Fruit fly (Drosophila melanogaster) whole organism, prepupa: ENCODE results near the gene CG1812.
A peak's percentile ranks its signal among the peaks of the same experiment; 100 is the strongest.

Experiments used
- Blimp-1 ChIP-seq: fragments of 200-800 bp; sonication (Bioruptor generic); optimal IDR thresholded peaks from 3 replicates; lab custom pipeline; 2017; ENCODE audit warnings: missing biosample characterization, missing genetic modification characterization, mild to moderate bottlenecking, moderate library complexity, missing genetic modification reagents
- CG10631 ChIP-seq: fragments of 200-800 bp; sonication (Bioruptor generic); optimal IDR thresholded peaks from 2 replicates; lab custom pipeline; 2016; ENCODE audit warnings: missing biosample characterization, missing genetic modification characterization
- CG10669 ChIP-seq: fragments of 200-800 bp; sonication (Bioruptor generic); optimal IDR thresholded peaks from 3 replicates; lab custom pipeline; 2018; ENCODE audit warnings: missing biosample characterization, mild to moderate bottlenecking, missing genetic modification characterization, moderate library complexity
- CG11294 ChIP-seq: fragments of 200-800 bp; sonication (Bioruptor generic); IDR thresholded peaks from 2 replicates; pipeline ENCODE4 v1.3.6; 2022; ENCODE audit warnings: missing biosample characterization, missing genetic modification characterization
- CG11762 ChIP-seq: fragments of 200-800 bp; sonication (Bioruptor generic); optimal IDR thresholded peaks from 3 replicates; lab custom pipeline; 2016; ENCODE audit warnings: missing biosample characterization, missing genetic modification characterization; ENCODE audit not compliant: insufficient read depth
- CG11902 ChIP-seq: fragments of 200-800 bp; sonication (Bioruptor generic); optimal IDR thresholded peaks from 3 replicates; lab custom pipeline; 2016; ENCODE audit warnings: missing biosample characterization, missing genetic modification characterization
- CG15336 ChIP-seq: fragments of 200-800 bp; sonication (Bioruptor generic); IDR thresholded peaks from 2 replicates; pipeline ENCODE4 v1.3.6; 2022; ENCODE audit warnings: missing biosample characterization, missing genetic modification characterization
- CG1621 ChIP-seq: fragments of 200-800 bp; sonication (Bioruptor generic); optimal IDR thresholded peaks from 3 replicates; lab custom pipeline; 2018; ENCODE audit warnings: missing biosample characterization, mild to moderate bottlenecking, missing genetic modification characterization
- CG16779 ChIP-seq: fragments of 200-800 bp; sonication (Bioruptor generic); optimal IDR thresholded peaks from 3 replicates; lab custom pipeline; 2017; ENCODE audit warnings: missing biosample characterization, mild to moderate bottlenecking, missing genetic modification characterization
- CG3032 ChIP-seq: fragments of 200-800 bp; optimal IDR thresholded peaks from 2 replicates; lab custom pipeline; 2019; ENCODE audit warnings: missing biosample characterization, mild to moderate bottlenecking, missing genetic modification characterization, moderate library complexity
- CG31627 ChIP-seq: fragments of 200-800 bp; sonication (Bioruptor generic); optimal IDR thresholded peaks from 3 replicates; lab custom pipeline; 2016; ENCODE audit warnings: missing biosample characterization, missing genetic modification characterization
- CG32006 ChIP-seq: fragments of 200-800 bp; sonication (Bioruptor generic); optimal IDR thresholded peaks from 3 replicates; lab custom pipeline; 2017; ENCODE audit warnings: missing biosample characterization, mild to moderate bottlenecking, missing genetic modification characterization
- CG34406 ChIP-seq: fragments of 200-800 bp; sonication (Bioruptor generic); optimal IDR thresholded peaks from 3 replicates; lab custom pipeline; 2016; ENCODE audit warnings: missing biosample characterization, missing genetic modification characterization
- CG3919 ChIP-seq: fragments of 200-800 bp; sonication (Bioruptor generic); optimal IDR thresholded peaks from 3 replicates; lab custom pipeline; 2016; ENCODE audit warnings: missing biosample characterization, missing genetic modification characterization
- CG6163 ChIP-seq: fragments of 200-800 bp; sonication (Bioruptor generic); IDR thresholded peaks from 3 replicates; pipeline ENCODE4 v1.3.6; 2022; ENCODE audit warnings: missing biosample characterization, missing genetic modification characterization
- CG6276 ChIP-seq: fragments of 200-800 bp; sonication (Bioruptor generic); optimal IDR thresholded peaks from 2 replicates; lab custom pipeline; 2017; ENCODE audit warnings: missing biosample characterization, mild to moderate bottlenecking, missing genetic modification characterization
- CG6792 ChIP-seq: fragments of 200-800 bp; sonication (Bioruptor generic); optimal IDR thresholded peaks from 3 replicates; lab custom pipeline; 2016; ENCODE audit warnings: missing biosample characterization, missing genetic modification characterization
- CG6854 ChIP-seq: fragments of 200-800 bp; sonication (Bioruptor generic); optimal IDR thresholded peaks from 2 replicates; lab custom pipeline; 2017; ENCODE audit warnings: missing biosample characterization, mild to moderate bottlenecking, missing genetic modification characterization
- CG7368 ChIP-seq: fragments of 200-800 bp; sonication (Bioruptor generic); optimal IDR thresholded peaks from 3 replicates; lab custom pipeline; 2016; ENCODE audit warnings: missing biosample characterization, missing genetic modification characterization
- CG8319 ChIP-seq: fragments of 200-800 bp; sonication (Bioruptor generic); optimal IDR thresholded peaks from 3 replicates; lab custom pipeline; 2016; ENCODE audit warnings: missing biosample characterization, missing genetic modification characterization
- CG8632 ChIP-seq: fragments of 200-800 bp; sonication (Bioruptor generic); optimal IDR thresholded peaks from 3 replicates; lab custom pipeline; 2016; ENCODE audit warnings: missing biosample characterization, missing genetic modification characterization
- CG9139 ChIP-seq: fragments of 200-800 bp; sonication (Bioruptor generic); optimal IDR thresholded peaks from 3 replicates; lab custom pipeline; 2017; ENCODE audit warnings: missing biosample characterization, mild to moderate bottlenecking, missing genetic modification characterization
- Eip75B ChIP-seq: fragments of 200-800 bp; sonication (Bioruptor generic); optimal IDR thresholded peaks from 3 replicates; lab custom pipeline; 2016; ENCODE audit warnings: missing biosample characterization, missing genetic modification characterization
- Eip78C ChIP-seq: fragments of 200-800 bp; sonication (Bioruptor generic); peaks from one replicate; lab custom pipeline; 2016; ENCODE audit warnings: missing biosample characterization, missing genetic modification characterization
- Eip93F ChIP-seq: fragments of 200-800 bp; sonication (Bioruptor generic); optimal IDR thresholded peaks from 2 replicates; lab custom pipeline; 2016; ENCODE audit warnings: missing biosample characterization, mild to moderate bottlenecking, missing genetic modification characterization
- Ets21C ChIP-seq: fragments of 200-800 bp; sonication (Bioruptor generic); optimal IDR thresholded peaks from 3 replicates; lab custom pipeline; 2016; ENCODE audit warnings: missing biosample characterization, missing genetic modification characterization
- Ets96B ChIP-seq: fragments of 200-800 bp; optimal IDR thresholded peaks from 2 replicates; lab custom pipeline; 2019; ENCODE audit warnings: missing biosample characterization, mild to moderate bottlenecking, missing genetic modification characterization, moderate library complexity
- Gug ChIP-seq: fragments of 200-800 bp; sonication (Bioruptor generic); IDR thresholded peaks from 2 replicates; pipeline ENCODE4 v1.3.6; 2022; ENCODE audit warnings: missing biosample characterization, missing genetic modification characterization
- Hr39 ChIP-seq: fragments of 200-800 bp; sonication (Bioruptor generic); optimal IDR thresholded peaks from 2 replicates; lab custom pipeline; 2016; ENCODE audit warnings: missing biosample characterization, missing genetic modification characterization
- Lpt ChIP-seq: fragments of 200-800 bp; sonication (Bioruptor generic); optimal IDR thresholded peaks from 3 replicates; lab custom pipeline; 2016; ENCODE audit warnings: missing biosample characterization, missing genetic modification characterization
- Met ChIP-seq: fragments of 200-800 bp; sonication (Bioruptor generic); optimal IDR thresholded peaks from 3 replicates; lab custom pipeline; 2016; ENCODE audit warnings: missing biosample characterization, missing genetic modification characterization
- OdsH ChIP-seq: fragments of 200-800 bp; sonication (Bioruptor generic); optimal IDR thresholded peaks from 3 replicates; lab custom pipeline; 2016; ENCODE audit warnings: missing biosample characterization, missing genetic modification characterization
- Smox ChIP-seq: fragments of 200-800 bp; sonication (Bioruptor generic); optimal IDR thresholded peaks from 3 replicates; lab custom pipeline; 2016; ENCODE audit warnings: missing biosample characterization, missing genetic modification characterization
- Sox102F ChIP-seq: fragments of 200-800 bp; sonication (Bioruptor generic); optimal IDR thresholded peaks from 2 replicates; lab custom pipeline; 2016; ENCODE audit warnings: missing biosample characterization, mild to moderate bottlenecking, missing genetic modification characterization
- Sox14 ChIP-seq: fragments of 200-800 bp; sonication (Bioruptor generic); optimal IDR thresholded peaks from 3 replicates; lab custom pipeline; 2016; ENCODE audit warnings: missing biosample characterization, missing genetic modification characterization
- Sox15 ChIP-seq: fragments of 200-800 bp; sonication (Bioruptor generic); optimal IDR thresholded peaks from 3 replicates; lab custom pipeline; 2016; ENCODE audit warnings: missing biosample characterization, missing genetic modification characterization
- achi ChIP-seq: fragments of 200-800 bp; sonication (Bioruptor generic); optimal IDR thresholded peaks from 3 replicates; lab custom pipeline; 2016; ENCODE audit warnings: missing biosample characterization, missing genetic modification characterization
- acj6 ChIP-seq: fragments of 200-800 bp; sonication (Bioruptor generic); optimal IDR thresholded peaks from 3 replicates; lab custom pipeline; 2016; ENCODE audit warnings: missing biosample characterization, missing genetic modification characterization
- cyc ChIP-seq: fragments of 200-800 bp; sonication (Bioruptor generic); optimal IDR thresholded peaks from 3 replicates; lab custom pipeline; 2016; ENCODE audit warnings: missing biosample characterization, missing genetic modification characterization
- dac ChIP-seq: fragments of 200-800 bp; sonication (Bioruptor generic); optimal IDR thresholded peaks from 2 replicates; lab custom pipeline; 2017; ENCODE audit warnings: missing biosample characterization, mild to moderate bottlenecking, missing genetic modification characterization
- eg ChIP-seq: fragments of 200-800 bp; sonication (Bioruptor generic); IDR thresholded peaks from 3 replicates; pipeline ENCODE4 v1.3.6; 2022; ENCODE audit warnings: missing biosample characterization, missing genetic modification characterization
- esn ChIP-seq: fragments of 200-800 bp; sonication (Bioruptor generic); optimal IDR thresholded peaks from 2 replicates; lab custom pipeline; 2016; ENCODE audit warnings: missing biosample characterization, mild to moderate bottlenecking, missing genetic modification characterization, moderate library complexity
- fd59A ChIP-seq: fragments of 200-800 bp; sonication (Bioruptor generic); optimal IDR thresholded peaks from 2 replicates; lab custom pipeline; 2017; ENCODE audit warnings: missing biosample characterization, mild to moderate bottlenecking, missing genetic modification characterization, missing genetic modification reagents
- fkh ChIP-seq: fragments of 200-800 bp; sonication (Bioruptor generic); optimal IDR thresholded peaks from 3 replicates; lab custom pipeline; 2017; ENCODE audit warnings: missing biosample characterization, mild to moderate bottlenecking, missing genetic modification characterization, moderate library complexity
- net ChIP-seq: fragments of 200-800 bp; sonication (Bioruptor generic); optimal IDR thresholded peaks from 3 replicates; lab custom pipeline; 2016; ENCODE audit warnings: missing biosample characterization, missing genetic modification characterization
- salr ChIP-seq, 2 experiments: fragments of 200-800 bp; sonication (Bioruptor generic); optimal IDR thresholded peaks; 3 replicates each; lab custom pipeline; 2016 to 2018; ENCODE audit warnings: missing biosample characterization in 2 of 2, missing genetic modification characterization in 2 of 2, mild to moderate bottlenecking in 1 of 2
- spab ChIP-seq: fragments of 200-800 bp; sonication (Bioruptor generic); optimal IDR thresholded peaks from 2 replicates; lab custom pipeline; 2017; ENCODE audit warnings: missing biosample characterization, mild to moderate bottlenecking, missing genetic modification characterization, missing genetic modification reagents
- svp ChIP-seq: fragments of 200-800 bp; sonication (Bioruptor generic); peaks from one replicate; lab custom pipeline; 2016; ENCODE audit warnings: missing biosample characterization, missing genetic modification characterization

CG1812 gene

dm6 chrX:20488701-20489122, 22.6 kb upstream of the CG1812 start (continued):
- TF ChIP-seq Eip78C (GFP tag; lab: Kevin White, UChicago) (peak; percentile 96), CG6276 (GFP tag; lab: Kevin White, UChicago) (peak; percentile 87), CG1621 (tag; lab: Kevin White, UChicago) (peak; percentile 15), CG34406 (GFP tag; lab: Kevin White, UChicago) (peak; percentile 59), CG6163 (GFP tag; lab: Robert Waterston, UW) (0 out of 3 replicates have a peak, but pooled peaks have one; percentile 23), CG11902 (GFP tag; lab: Kevin White, UChicago) (peak; percentile 69), salr (GFP tag; optimal IDR thresholded peaks at IDR 0.05; lab: Kevin White, UChicago) (peak in 1 of 2 experiments; percentile 73), Blimp-1 (GFP tag; lab: Kevin White, UChicago) (peak; percentile 2)

- TF ChIP-seq Ets21C (no peak), net (no peak), CG3032 (no peak), Eip75B (GFP tag; lab: Kevin White, UChicago) (no peak), Eip93F (no peak), CG6163 (GFP tag; lab: Robert Waterston, UW) (no peak; the same call in 2 of the 3 replicates), CG8632 (GFP tag; lab: Kevin White, UChicago) (peak; percentile 11), Met (GFP tag; lab: Kevin White, UChicago) (no peak), CG15336 (peak; percentile 16; the same call in 1 of the 2 replicates), achi (GFP tag; lab: Kevin White, UChicago) (peak; percentile 40), Lpt (GFP tag; lab: Kevin White, UChicago) (no peak), fkh (GFP tag; lab: Kevin White, UChicago) (no peak), CG11902 (GFP tag; lab: Kevin White, UChicago) (no peak), acj6 (peak; percentile 14), dac (GFP tag; lab: Kevin White, UChicago) (no peak), CG6276 (GFP tag; lab: Kevin White, UChicago) (no peak), eg (GFP tag; lab: Robert Waterston, UW) (peak; percentile 21; the same call in 1 of the 3 replicates), Gug (no peak), esn (no peak), CG1621 (tag; lab: Kevin White, UChicago) (no peak), Sox14 (GFP tag; lab: Kevin White, UChicago) (no peak), CG7368 (no peak), CG11762 (GFP tag; lab: Kevin White, UChicago) (no peak), CG31627 (GFP tag; lab: Kevin White, UChicago) (no peak), CG16779 (tag; lab: Kevin White, UChicago) (no peak), OdsH (GFP tag; lab: Kevin White, UChicago) (peak; percentile 42), CG9139 (GFP tag; lab: Kevin White, UChicago) (no peak), Ets96B (tag; lab: Kevin White, UChicago) (no peak), Sox15 (GFP tag; lab: Kevin White, UChicago) (no peak), spab (no peak), salr (GFP tag; optimal IDR thresholded peaks at IDR 0.05; lab: Kevin White, UChicago) (no peak), CG6854 (no peak), fd59A (GFP tag; lab: Kevin White, UChicago) (no peak), CG8319 (GFP tag; lab: Kevin White, UChicago) (no peak), CG32006 (GFP tag; lab: Kevin White, UChicago) (peak; percentile 83), cyc (GFP tag; lab: Kevin White, UChicago) (no peak), Hr39 (no peak), CG6792 (GFP tag; lab: Kevin White, UChicago) (no peak), Blimp-1 (GFP tag; lab: Kevin White, UChicago) (no peak), CG34406 (GFP tag; lab: Kevin White, UChicago) (peak; percentile 41), svp (GFP tag; lab: Kevin White, UChicago) (no peak), Smox (GFP tag; lab: Kevin White, UChicago) (no peak), CG10669 (no peak), CG3919 (GFP tag; lab: Kevin White, UChicago) (no peak), CG11294 (GFP tag; lab: Robert Waterston, UW) (no peak), Eip78C (GFP tag; lab: Kevin White, UChicago) (no peak), CG10631 (no peak), Sox102F (GFP tag; lab: Kevin White, UChicago) (peak; percentile 15)
These were observed 21.9 kb upstream of the CG1812 start for dm6 chrX:20489382-20489994.
